Fruit fly (Drosophila melanogaster) whole organism, embryonic: ENCODE results near the gene Pvf3.

Experiments used
- CG18764 ChIP-seq: fragments of 200-800 bp; sonication (Bioruptor generic); optimal IDR thresholded peaks from 3 replicates; lab custom pipeline; 2016; ENCODE audit warnings: missing biosample characterization, missing genetic modification characterization
- maf-S ChIP-seq: fragments of 200-800 bp; sonication (Bioruptor generic); optimal IDR thresholded peaks from 2 replicates; lab custom pipeline; 2016; ENCODE audit warnings: missing biosample characterization, missing genetic modification characterization

DNA sequence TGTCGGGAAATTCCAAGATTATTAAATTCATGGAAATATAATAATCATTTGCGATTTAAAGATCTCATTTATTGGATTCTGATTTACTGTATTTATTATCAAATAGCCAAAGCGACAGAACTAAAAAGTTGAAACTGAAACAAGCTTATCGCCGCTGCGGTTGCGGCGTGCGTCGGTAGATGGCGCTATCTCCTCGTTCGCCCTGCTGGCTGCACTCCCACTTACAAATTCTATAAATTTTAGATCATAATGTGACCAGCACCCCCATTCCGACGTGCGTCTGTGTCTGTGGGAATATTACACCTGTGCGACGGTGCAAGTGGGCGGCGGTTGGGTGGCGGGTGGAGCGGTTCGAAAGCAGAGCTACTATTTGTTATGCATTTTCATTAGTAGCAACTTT is 60.1 kb downstream of the Pvf3 start:
- TF ChIP-seq maf-S (GFP tag; lab: Kevin White, UChicago) (no peak), CG18764 (GFP tag; lab: Kevin White, UChicago) (no peak)
